Worm (Caenorhabditis elegans) whole organism, L1 larva: ENCODE data around the gene nspg-5.

Source experiments
- mdl-1 ChIP-seq, 2 experiments: fragments of 150-350 bp; optimal IDR thresholded peaks; 2 replicates each; lab custom pipeline; 2014 to 2017; ENCODE audit warnings: missing biosample characterization in 2 of 2, missing genetic modification characterization in 2 of 2, inconsistent platforms in 1 of 2
- nhr-28 ChIP-seq: fragments of 150-350 bp; optimal IDR thresholded peaks from 2 replicates; lab custom pipeline; 2014; ENCODE audit warnings: missing biosample characterization, missing genetic modification characterization

DNA sequence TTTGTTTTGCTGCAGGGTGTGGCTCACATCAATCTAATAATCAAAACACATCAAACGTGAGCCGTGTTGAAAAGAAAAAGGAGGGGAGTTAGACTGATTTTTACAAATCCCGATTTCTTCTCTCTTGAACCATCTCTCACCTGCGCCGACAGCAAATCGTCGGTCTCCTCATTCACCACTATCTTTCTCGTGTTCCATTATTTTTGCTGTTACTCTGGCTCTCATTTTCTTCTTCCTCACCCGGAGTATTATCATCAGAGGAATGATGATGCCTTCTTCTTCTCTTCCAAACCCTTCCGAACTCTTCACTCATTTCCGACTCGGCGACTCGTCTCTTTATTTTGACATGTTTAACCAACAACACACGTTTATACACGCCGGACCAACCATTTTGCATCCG, 31.6 kb upstream of the nspg-5 start:
- TF ChIP-seq mdl-1 (tag; optimal IDR thresholded peaks at IDR 0.05; lab: Kevin White, UChicago): no peak
- TF ChIP-seq nhr-28 (tag; lab: Kevin White, UChicago): no peak
